Worm (Caenorhabditis elegans): ENCODE measurements around the gene bus-8B.

DNA sequence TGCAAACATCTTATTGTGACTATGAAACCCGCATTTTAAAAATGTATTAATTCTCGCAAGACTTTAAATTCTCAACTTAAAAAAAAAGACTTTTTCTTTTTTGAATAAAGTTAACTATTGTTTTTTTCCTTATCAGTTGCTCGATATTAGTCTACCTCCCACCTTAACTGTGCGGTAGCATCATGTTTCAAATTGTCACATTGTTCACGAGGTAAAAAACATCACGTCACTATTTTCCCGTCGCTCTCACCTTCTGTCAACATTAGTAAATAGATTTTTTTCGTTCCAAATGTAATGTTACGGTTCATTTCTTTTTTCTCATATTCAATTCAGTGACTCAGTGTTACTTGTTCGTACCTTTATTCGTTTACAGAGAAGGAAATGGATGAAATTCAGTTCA, 23.2 kb downstream of the bus-8B start:
- no peak for TF ChIP-seq T22C8.4 (GFP tag; IDR thresholded peaks at IDR 0.05)
- no peak for TF ChIP-seq flt-1 (GFP tag; IDR thresholded peaks at IDR 0.05)
- TF ChIP-seq ztf-23 (GFP tag; IDR thresholded peaks at IDR 0.05): no peak
- TF ChIP-seq ztf-29 (GFP tag; IDR thresholded peaks at IDR 0.05): no peak
- TF ChIP-seq tab-1 (GFP tag; IDR thresholded peaks at IDR 0.05): no peak
- no peak for TF ChIP-seq klf-2 (GFP tag; conservative IDR thresholded peaks at IDR 0.05)
- TF ChIP-seq med-1 (GFP tag; optimal IDR thresholded peaks at IDR 0.05; ENCODE audit: insufficient read depth): no peak
- TF ChIP-seq cog-1 (tag; optimal IDR thresholded peaks at IDR 0.05): no peak
- TF ChIP-seq ref-1 (GFP tag; conservative IDR thresholded peaks at IDR 0.05): no peak
